Fruit fly (Drosophila melanogaster) whole organism, embryonic: Measurements from ENCODE around the gene CG1622.

Experiments used
- Abd-B ChIP-seq: fragments of 200-800 bp; sonication (Bioruptor generic); optimal IDR thresholded peaks from 2 replicates; lab custom pipeline; 2018; ENCODE audit warnings: missing biosample characterization, mild to moderate bottlenecking, missing genetic modification characterization, moderate library complexity
- Antp ChIP-seq: fragments of 200-800 bp; sonication (Bioruptor generic); optimal IDR thresholded peaks from 3 replicates; lab custom pipeline; 2016; ENCODE audit warnings: missing biosample characterization, missing genetic modification characterization
- B-H2 ChIP-seq: fragments of 200-800 bp; sonication (Bioruptor generic); optimal IDR thresholded peaks from 2 replicates; lab custom pipeline; 2018; ENCODE audit warnings: missing biosample characterization, mild to moderate bottlenecking, missing genetic modification characterization
- BtbVII ChIP-seq: fragments of 200-800 bp; sonication (Bioruptor generic); optimal IDR thresholded peaks from 3 replicates; lab custom pipeline; 2017; ENCODE audit warnings: missing biosample characterization, mild to moderate bottlenecking, missing genetic modification characterization
- CG15269 ChIP-seq: fragments of 200-800 bp; sonication (Bioruptor generic); optimal IDR thresholded peaks from 2 replicates; lab custom pipeline; 2018; ENCODE audit warnings: missing biosample characterization, mild to moderate bottlenecking, missing genetic modification characterization, moderate library complexity
- CG16813 ChIP-seq: fragments of 200-800 bp; sonication (Bioruptor generic); IDR thresholded peaks from 3 replicates; pipeline ENCODE4 v1.3.6; 2022; ENCODE audit warnings: missing biosample characterization, missing genetic modification characterization; ENCODE audit not compliant: partially characterized antibody
- CG2120 ChIP-seq: fragments of 200-800 bp; sonication (Bioruptor generic); optimal IDR thresholded peaks from 3 replicates; lab custom pipeline; 2016; ENCODE audit warnings: missing biosample characterization, missing genetic modification characterization
- CG2129 ChIP-seq: fragments of 200-800 bp; sonication (Bioruptor generic); IDR thresholded peaks from 2 replicates; pipeline ENCODE4 v1.3.6; 2022; ENCODE audit warnings: missing biosample characterization, missing genetic modification characterization; ENCODE audit not compliant: partially characterized antibody
- CG2712 ChIP-seq: fragments of 200-800 bp; optimal IDR thresholded peaks from 3 replicates; lab custom pipeline; 2019; ENCODE audit warnings: missing biosample characterization, mild to moderate bottlenecking, missing genetic modification characterization, moderate library complexity
- CG30403 ChIP-seq: fragments of 200-800 bp; sonication (Bioruptor generic); optimal IDR thresholded peaks from 3 replicates; lab custom pipeline; 2016; ENCODE audit warnings: missing biosample characterization, missing genetic modification characterization
- CG32532 ChIP-seq: fragments of 200-800 bp; sonication (Bioruptor generic); IDR thresholded peaks from 2 replicates; pipeline ENCODE4 v1.3.6; 2022; ENCODE audit warnings: missing biosample characterization, missing genetic modification characterization
- CG34422 ChIP-seq: fragments of 200-800 bp; sonication (Bioruptor generic); IDR thresholded peaks from 3 replicates; pipeline ENCODE4 v1.3.6; 2022; ENCODE audit warnings: missing biosample characterization, missing genetic modification characterization
- CG3847 ChIP-seq: fragments of 200-800 bp; sonication (Bioruptor generic); IDR thresholded peaks from 2 replicates; pipeline ENCODE4 v1.3.6; 2022; ENCODE audit warnings: missing biosample characterization, missing genetic modification characterization
- CG42726 ChIP-seq: fragments of 200-800 bp; sonication (Bioruptor generic); IDR thresholded peaks from 2 replicates; pipeline ENCODE4 v1.3.6; 2022; ENCODE audit warnings: missing biosample characterization, missing genetic modification characterization; ENCODE audit not compliant: partially characterized antibody
- CG4730 ChIP-seq: fragments of 200-800 bp; sonication (Bioruptor generic); IDR thresholded peaks from 2 replicates; pipeline ENCODE4 v1.3.6; 2022; ENCODE audit warnings: missing biosample characterization, missing genetic modification characterization
- CG6689 ChIP-seq: fragments of 200-800 bp; sonication (Bioruptor generic); IDR thresholded peaks from 2 replicates; pipeline ENCODE4 v1.3.6; 2022; ENCODE audit warnings: missing biosample characterization, missing genetic modification characterization
- CG6791 ChIP-seq: fragments of 200-800 bp; sonication (Bioruptor generic); IDR thresholded peaks from 3 replicates; pipeline ENCODE4 v1.3.6; 2022; ENCODE audit warnings: missing biosample characterization, missing genetic modification characterization; ENCODE audit not compliant: partially characterized antibody
- CG7839 ChIP-seq: fragments of 200-800 bp; sonication (Bioruptor generic); optimal IDR thresholded peaks from 3 replicates; lab custom pipeline; 2018; ENCODE audit warnings: missing biosample characterization, mild to moderate bottlenecking, missing genetic modification characterization, moderate library complexity
- CG8290 ChIP-seq, 3 experiments: fragments of 200-800 bp; sonication (Bioruptor generic); optimal IDR thresholded peaks; 2 replicates each; lab custom pipeline; 2016 to 2019; ENCODE audit warnings: missing biosample characterization in 3 of 3, missing genetic modification characterization in 3 of 3, mild to moderate bottlenecking in 2 of 3, moderate library complexity in 1 of 3
- CTCF ChIP-seq: fragments of 200-800 bp; sonication (Bioruptor generic); optimal IDR thresholded peaks from 2 replicates; lab custom pipeline; 2017; ENCODE audit warnings: missing biosample characterization, mild to moderate bottlenecking, missing genetic modification characterization, moderate library complexity
- CkIIα-i1 ChIP-seq: fragments of 200-800 bp; sonication (Bioruptor generic); IDR thresholded peaks from 2 replicates; pipeline ENCODE4 v1.3.6; 2022; ENCODE audit warnings: missing biosample characterization, missing genetic modification characterization
- Dp ChIP-seq: fragments of 200-800 bp; sonication (Bioruptor generic); optimal IDR thresholded peaks from 2 replicates; lab custom pipeline; 2018; ENCODE audit warnings: missing biosample characterization, mild to moderate bottlenecking, missing genetic modification characterization, moderate library complexity
- Jarid2 ChIP-seq: fragments of 200-800 bp; sonication (Bioruptor generic); optimal IDR thresholded peaks from 3 replicates; lab custom pipeline; 2017; ENCODE audit warnings: mild to moderate bottlenecking, missing biosample characterization, missing genetic modification reagents, missing genetic modification characterization
- MTF-1 ChIP-seq: fragments of 200-800 bp; sonication (Bioruptor generic); optimal IDR thresholded peaks from 2 replicates; lab custom pipeline; 2018; ENCODE audit warnings: missing biosample characterization, mild to moderate bottlenecking, missing genetic modification characterization, borderline replicate concordance
- Med ChIP-seq: fragments of 200-800 bp; sonication (Bioruptor generic); peaks from one replicate; lab custom pipeline; 2016; ENCODE audit warnings: missing biosample characterization, missing genetic modification characterization, mild to moderate bottlenecking, inconsistent platforms, moderate library complexity
- Meics ChIP-seq: fragments of 200-800 bp; sonication (Bioruptor generic); optimal IDR thresholded peaks from 2 replicates; lab custom pipeline; 2017; ENCODE audit warnings: missing biosample characterization, mild to moderate bottlenecking, missing genetic modification characterization
- Myb ChIP-seq: fragments of 200-800 bp; sonication (Bioruptor generic); optimal IDR thresholded peaks from 2 replicates; lab custom pipeline; 2016; ENCODE audit warnings: missing biosample characterization, missing genetic modification characterization
- Oli ChIP-seq: fragments of 200-800 bp; sonication (Bioruptor generic); optimal IDR thresholded peaks from 2 replicates; lab custom pipeline; 2018; ENCODE audit warnings: missing biosample characterization, mild to moderate bottlenecking, missing genetic modification characterization, moderate library complexity
- PHDP ChIP-seq: fragments of 200-800 bp; sonication (Bioruptor generic); optimal IDR thresholded peaks from 3 replicates; lab custom pipeline; 2018; ENCODE audit warnings: missing biosample characterization, mild to moderate bottlenecking, missing genetic modification characterization, moderate library complexity
- Ptx1 ChIP-seq: fragments of 200-800 bp; sonication (Bioruptor generic); IDR thresholded peaks from 2 replicates; pipeline ENCODE4 v1.3.6; 2022; ENCODE audit warnings: missing biosample characterization, missing genetic modification characterization
- Spps ChIP-seq: fragments of 200-800 bp; sonication (Bioruptor generic); optimal IDR thresholded peaks from 2 replicates; lab custom pipeline; 2018; ENCODE audit warnings: missing biosample characterization, mild to moderate bottlenecking, missing genetic modification characterization
- Sry-δ ChIP-seq: fragments of 200-800 bp; sonication (Bioruptor generic); optimal IDR thresholded peaks from 2 replicates; lab custom pipeline; 2016; ENCODE audit warnings: missing biosample characterization, missing genetic modification characterization
- Trl ChIP-seq, 3 experiments: fragments of >200 bp in 2 of 3; fragments of 200-800 bp in 1 of 3; sonication (Bioruptor generic) in 1 of 3; optimal IDR thresholded peaks; 2 replicates in 1 of 3; 3 replicates in 2 of 3; lab custom pipeline; 2016 to 2017; ENCODE audit warnings: missing biosample characterization in 1 of 3, missing genetic modification characterization in 1 of 3
- bcd ChIP-seq: fragments of 200-800 bp; sonication (Bioruptor generic); optimal IDR thresholded peaks from 2 replicates; lab custom pipeline; 2017; ENCODE audit warnings: missing biosample characterization, mild to moderate bottlenecking, missing genetic modification characterization
- dpn ChIP-seq, 2 experiments: fragments of 200-800 bp; sonication (Bioruptor generic); optimal IDR thresholded peaks; 3 replicates each; lab custom pipeline; 2016; ENCODE audit warnings: missing biosample characterization in 2 of 2, missing genetic modification characterization in 2 of 2
- exex ChIP-seq: fragments of 200-800 bp; sonication (Bioruptor generic); optimal IDR thresholded peaks from 4 replicates; lab custom pipeline; 2018; ENCODE audit warnings: missing biosample characterization, mild to moderate bottlenecking, missing genetic modification characterization, moderate library complexity
- fd96Cb ChIP-seq: fragments of 200-800 bp; sonication (Bioruptor generic); optimal IDR thresholded peaks from 2 replicates; lab custom pipeline; 2018; ENCODE audit warnings: missing biosample characterization, mild to moderate bottlenecking, missing genetic modification characterization, moderate library complexity
- gem ChIP-seq: fragments of 200-800 bp; sonication (Bioruptor generic); optimal IDR thresholded peaks from 2 replicates; lab custom pipeline; 2019; ENCODE audit warnings: missing biosample characterization, mild to moderate bottlenecking, missing genetic modification characterization, moderate library complexity
- gro ChIP-seq: fragments of 200-800 bp; sonication (Bioruptor generic); optimal IDR thresholded peaks from 2 replicates; lab custom pipeline; 2016; ENCODE audit warnings: missing biosample characterization, missing genetic modification characterization
- lilli ChIP-seq: fragments of 200-800 bp; sonication (Bioruptor generic); optimal IDR thresholded peaks from 3 replicates; lab custom pipeline; 2016; ENCODE audit warnings: missing biosample characterization, missing genetic modification characterization
- maf-S ChIP-seq: fragments of 200-800 bp; sonication (Bioruptor generic); optimal IDR thresholded peaks from 2 replicates; lab custom pipeline; 2016; ENCODE audit warnings: missing biosample characterization, missing genetic modification characterization
- p53 ChIP-seq: fragments of 200-800 bp; sonication (Bioruptor generic); optimal IDR thresholded peaks from 2 replicates; lab custom pipeline; 2016; ENCODE audit warnings: missing biosample characterization, missing genetic modification characterization
- rib ChIP-seq: fragments of 200-800 bp; sonication (Bioruptor generic); IDR thresholded peaks from 2 replicates; pipeline ENCODE4 v1.3.6; 2022; ENCODE audit warnings: missing biosample characterization, missing genetic modification characterization
- row ChIP-seq: fragments of 200-800 bp; sonication (Bioruptor generic); IDR thresholded peaks from 3 replicates; pipeline ENCODE4 v1.3.6; 2022; ENCODE audit warnings: missing biosample characterization, missing genetic modification characterization
- sens ChIP-seq: fragments of 200-800 bp; sonication (Bioruptor generic); peaks from one replicate; lab custom pipeline; 2016; ENCODE audit warnings: missing biosample characterization, missing genetic modification characterization
- slbo ChIP-seq: fragments of 200-800 bp; sonication (Bioruptor generic); IDR thresholded peaks from 2 replicates; pipeline ENCODE4 v1.3.6; 2022; ENCODE audit warnings: missing biosample characterization, missing genetic modification characterization
- tna ChIP-seq: fragments of 200-800 bp; sonication (Bioruptor generic); IDR thresholded peaks from 2 replicates; pipeline ENCODE4 v1.3.6; 2022; ENCODE audit warnings: missing biosample characterization, missing genetic modification characterization; ENCODE audit not compliant: partially characterized antibody
- toy ChIP-seq: fragments of 200-800 bp; sonication (Bioruptor generic); IDR thresholded peaks from 2 replicates; pipeline ENCODE4 v1.3.6; 2022; ENCODE audit warnings: missing biosample characterization, missing genetic modification characterization
- tup ChIP-seq: fragments of 200-800 bp; sonication (Bioruptor generic); optimal IDR thresholded peaks from 2 replicates; lab custom pipeline; 2016; ENCODE audit warnings: missing biosample characterization, mild to moderate bottlenecking, missing genetic modification characterization, moderate library complexity

The CG1622 gene

dm6 chrX:13329572-13330046 is 32.7 kb downstream of the CG1622 start, which contains the start of gene Prx2 (continued):
- TF ChIP-seq exex (peak; percentile 21), CG8290 (GFP tag; optimal IDR thresholded peaks at IDR 0.05; lab: Kevin White, UChicago) (no peak), CG8290 (tag; optimal IDR thresholded peaks at IDR 0.05; lab: Kevin White, UChicago) (peak in 1 of 2 experiments; percentile 66), CG3847 (peak; percentile 48), CG32532 (GFP tag; lab: Robert Waterston, UW) (peak; percentile 46), sens (peak; percentile 8), CG4730 (GFP tag; lab: Robert Waterston, UW) (0 out of 2 replicates have a peak, but pooled peaks have one; percentile 9), Sry-δ (GFP tag; lab: Kevin White, UChicago) (peak; percentile 67), CG16813 (GFP tag; lab: Robert Waterston, UW) (peak; percentile 71), fd96Cb (no peak), Dp (GFP tag; lab: Kevin White, UChicago) (peak; percentile 83), CG30403 (GFP tag; lab: Kevin White, UChicago) (peak; percentile 16), Trl (optimal IDR thresholded peaks at IDR 0.05; lab: Kevin White, UChicago) (peak in 1 of 2 experiments; percentile 23), Trl (GFP tag; optimal IDR thresholded peaks at IDR 0.05; lab: Kevin White, UChicago) (no peak), CG2712 (tag; lab: Kevin White, UChicago) (peak; percentile 7), CG2129 (GFP tag; lab: Robert Waterston, UW) (peak; percentile 29; the same call in 1 of the 2 replicates), Ptx1 (GFP tag; lab: Robert Waterston, UW) (peak; percentile 57), B-H2 (GFP tag; lab: Kevin White, UChicago) (peak; percentile 34), Myb (GFP tag; lab: Kevin White, UChicago) (peak; percentile 57), Oli (tag; lab: Kevin White, UChicago) (no peak), row (GFP tag; lab: Robert Waterston, UW) (peak; percentile 35; the same call in 1 of the 3 replicates), Spps (tag; lab: Kevin White, UChicago) (no peak), MTF-1 (GFP tag; lab: Kevin White, UChicago) (peak; percentile 32), Jarid2 (peak; percentile 60), dpn (GFP tag; optimal IDR thresholded peaks at IDR 0.05; lab: Kevin White, UChicago) (peak in 1 of 2 experiments; percentile 30), tna (peak; percentile 62), Meics (GFP tag; lab: Kevin White, UChicago) (peak; percentile 55), CG15269 (tag; lab: Kevin White, UChicago) (no peak), slbo (GFP tag; lab: Robert Waterston, UW) (peak; percentile 74), gem (tag; lab: Kevin White, UChicago) (peak; percentile 17), bcd (GFP tag; lab: Kevin White, UChicago) (peak; percentile 56), toy (GFP tag; lab: Robert Waterston, UW) (no peak), Med (GFP tag; lab: Kevin White, UChicago) (peak; percentile 72), CTCF (GFP tag; lab: Kevin White, UChicago) (peak; percentile 93), CG42726 (GFP tag; lab: Robert Waterston, UW) (peak; percentile 86), gro (GFP tag; lab: Kevin White, UChicago) (peak; percentile 54), Abd-B (GFP tag; lab: Kevin White, UChicago) (peak; percentile 8), CG6791 (peak; percentile 78), lilli (GFP tag; lab: Kevin White, UChicago) (peak; percentile 7), CG6689 (GFP tag; lab: Robert Waterston, UW) (0 out of 2 replicates have a peak, but pooled peaks have one; percentile 13), CG7839 (tag; lab: Kevin White, UChicago) (peak; percentile 3), Antp (GFP tag; lab: Kevin White, UChicago) (no peak), BtbVII (peak; percentile 12), CkIIα-i1 (no peak), CG2120 (GFP tag; lab: Kevin White, UChicago) (peak; percentile 41), p53 (no peak), PHDP (tag; lab: Kevin White, UChicago) (no peak), tup (GFP tag; lab: Kevin White, UChicago) (no peak), rib (GFP tag; lab: Robert Waterston, UW) (peak; percentile 91), CG34422 (GFP tag; lab: Robert Waterston, UW) (0 out of 3 replicates have a peak, but pooled peaks have one; percentile 27), maf-S (GFP tag; lab: Kevin White, UChicago) (no peak)
